Worm (Caenorhabditis elegans): ENCODE measurements around the gene M02E1.4.

Gene M02E1.4

DNA sequence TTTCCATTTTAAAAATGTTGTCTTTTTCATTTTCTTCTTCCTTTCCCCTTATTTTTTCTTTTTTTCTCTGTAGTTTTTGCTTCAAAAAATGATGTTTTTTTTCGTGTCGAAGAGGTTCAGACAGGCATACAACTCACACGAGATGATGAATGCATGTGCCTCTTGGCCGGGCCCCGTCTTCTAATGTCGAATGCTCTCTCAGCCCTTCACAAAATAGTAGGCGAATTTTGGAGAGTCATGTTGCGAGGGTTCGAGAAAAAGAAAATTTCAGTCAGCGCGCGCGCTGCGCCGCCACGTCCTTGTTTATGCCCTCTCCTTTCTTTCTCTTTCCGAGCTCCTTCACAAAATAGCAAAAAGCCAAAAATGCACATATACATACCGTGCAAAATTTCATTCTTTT lies 10.9 kb downstream of the M02E1.4 start:
- TF ChIP-seq ceh-28 (tag; optimal IDR thresholded peaks at IDR 0.05) (no peak), ceh-16 (tag; optimal IDR thresholded peaks at IDR 0.05) (no peak), elt-2 (tag; optimal IDR thresholded peaks at IDR 0.05) (peak; percentile 47), fos-1 (tag; optimal IDR thresholded peaks at IDR 0.05) (no peak), lin-39 (tag; optimal IDR thresholded peaks at IDR 0.05) (peak; percentile 83), pha-4 (tag; optimal IDR thresholded peaks at IDR 0.05) (peak; percentile 20), mdl-1 (tag; optimal IDR thresholded peaks at IDR 0.05) (peak; percentile 85), nhr-237 (tag; optimal IDR thresholded peaks at IDR 0.05) (no peak), skn-1 (tag; optimal IDR thresholded peaks at IDR 0.05) (peak; percentile 18), hmg-11 (tag; optimal IDR thresholded peaks at IDR 0.05) (peak; percentile 59), nhr-11 (tag; optimal IDR thresholded peaks at IDR 0.05) (peak; percentile 21), fkh-10 (GFP tag; optimal IDR thresholded peaks at IDR 0.05) (peak; percentile 79), snpc-4 (tag; optimal IDR thresholded peaks at IDR 0.05) (peak; percentile 25), lsy-12 (tag; optimal IDR thresholded peaks at IDR 0.05) (no peak), eor-1 (tag; optimal IDR thresholded peaks at IDR 0.05) (no peak), ama-1 (optimal IDR thresholded peaks at IDR 0.05) (peak; percentile 34), egl-5 (tag; optimal IDR thresholded peaks at IDR 0.05) (peak; percentile 66), nhr-43 (tag; optimal IDR thresholded peaks at IDR 0.05; ENCODE audit: poor library complexity, severe bottlenecking) (no peak), nfya-1 (tag; optimal IDR thresholded peaks at IDR 0.05; ENCODE audit: insufficient read depth) (peak; percentile 81), lin-15B (tag; optimal IDR thresholded peaks at IDR 0.05) (peak; percentile 71), elt-1 (tag; optimal IDR thresholded peaks at IDR 0.05) (no peak)

DNA sequence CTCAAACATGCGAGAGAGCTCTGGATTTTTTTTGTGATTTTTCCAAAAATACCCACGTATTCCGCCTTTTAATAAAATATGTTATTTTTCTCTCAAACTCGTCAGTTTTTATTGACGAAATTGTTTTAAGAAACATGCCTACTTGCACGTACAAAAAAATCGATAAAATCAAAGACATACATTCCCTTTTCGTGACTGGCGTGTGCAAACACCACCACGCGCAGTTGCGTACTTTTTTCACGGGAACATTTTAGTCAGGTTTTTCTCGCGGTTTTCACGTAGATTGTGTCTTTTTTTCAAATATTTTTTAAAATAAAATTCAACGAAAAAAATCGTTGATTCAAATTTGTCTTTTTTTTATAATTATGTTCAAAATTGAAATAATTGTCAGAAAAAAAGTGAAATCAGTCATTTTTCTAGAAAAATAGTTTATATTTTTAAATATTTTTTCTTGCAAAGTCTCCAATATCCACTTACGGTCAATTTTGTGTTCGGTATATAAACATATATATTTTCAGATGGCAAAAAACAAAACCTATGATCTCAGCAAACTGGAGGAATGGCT lies 12.6 kb downstream of the M02E1.4 start, which contains the start of gene M02E1.1:
TSS of gene M02E1.1 (plus strand) at position 515 of the 565 bp plus-strand sequence.
- TF ChIP-seq fkh-2 (tag; optimal IDR thresholded peaks at IDR 0.05) (no peak), ztf-4 (tag; optimal IDR thresholded peaks at IDR 0.05) (no peak), nhr-67 (tag; optimal IDR thresholded peaks at IDR 0.05) (no peak), nhr-23 (tag; optimal IDR thresholded peaks at IDR 0.05) (peak; percentile 50), daf-12 (tag; optimal IDR thresholded peaks at IDR 0.05) (no peak), pha-4 (tag; optimal IDR thresholded peaks at IDR 0.05) (peak; percentile 47), ama-1 (optimal IDR thresholded peaks at IDR 0.05) (peak; percentile 26), nfya-1 (tag; optimal IDR thresholded peaks at IDR 0.05; ENCODE audit: insufficient read depth) (peak; percentile 36), elt-1 (tag; optimal IDR thresholded peaks at IDR 0.05) (no peak), elt-2 (tag; optimal IDR thresholded peaks at IDR 0.05) (peak; percentile 11), nhr-237 (tag; optimal IDR thresholded peaks at IDR 0.05) (no peak), unc-62 (GFP tag; optimal IDR thresholded peaks at IDR 0.05) (no peak), nhr-28 (tag; optimal IDR thresholded peaks at IDR 0.05) (no peak), nhr-12 (tag; optimal IDR thresholded peaks at IDR 0.05) (no peak), nhr-76 (tag; optimal IDR thresholded peaks at IDR 0.05) (no peak), hmg-11 (tag; optimal IDR thresholded peaks at IDR 0.05) (peak; percentile 46), ceh-28 (tag; optimal IDR thresholded peaks at IDR 0.05) (peak; percentile 76), nhr-25 (tag; optimal IDR thresholded peaks at IDR 0.05) (peak; percentile 9), ceh-82 (tag; optimal IDR thresholded peaks at IDR 0.05) (no peak), ZK546.5 (tag; optimal IDR thresholded peaks at IDR 0.05) (no peak)

DNA sequence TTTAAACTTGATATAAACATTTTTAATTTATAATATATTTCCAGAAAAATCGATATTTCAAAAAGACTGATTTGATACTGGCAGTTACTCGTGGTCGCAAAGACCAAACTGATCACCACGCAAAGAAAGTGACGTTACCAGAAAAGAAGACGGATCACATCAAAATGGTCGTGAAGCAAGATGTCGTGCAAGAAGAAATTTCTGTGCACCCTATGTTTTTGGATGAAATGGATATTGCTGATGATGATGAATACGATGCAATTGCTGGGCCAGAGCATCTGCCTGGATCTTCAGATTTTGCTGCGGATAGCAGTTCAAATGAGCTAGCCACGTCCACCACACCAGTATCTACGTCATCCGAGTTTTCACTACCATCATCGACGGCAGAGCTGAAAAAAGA lies 15.7 kb downstream of the M02E1.4 start:
- TF ChIP-seq nfya-1 (tag; optimal IDR thresholded peaks at IDR 0.05; ENCODE audit: insufficient read depth) (no peak), nhr-237 (tag; optimal IDR thresholded peaks at IDR 0.05) (no peak), elt-3 (tag; optimal IDR thresholded peaks at IDR 0.05) (no peak), ceh-9 (tag; optimal IDR thresholded peaks at IDR 0.05) (no peak), nhr-11 (tag; optimal IDR thresholded peaks at IDR 0.05) (no peak), aly-2 (tag; optimal IDR thresholded peaks at IDR 0.05) (no peak), elt-2 (tag; optimal IDR thresholded peaks at IDR 0.05) (no peak), egl-27 (tag; optimal IDR thresholded peaks at IDR 0.05) (no peak), nhr-23 (tag; optimal IDR thresholded peaks at IDR 0.05) (no peak), elt-1 (tag; optimal IDR thresholded peaks at IDR 0.05) (no peak), ceh-16 (tag; optimal IDR thresholded peaks at IDR 0.05) (no peak), pqm-1 (tag; optimal IDR thresholded peaks at IDR 0.05) (no peak), lsy-12 (tag; optimal IDR thresholded peaks at IDR 0.05) (no peak), snpc-4 (tag; optimal IDR thresholded peaks at IDR 0.05) (no peak), fos-1 (tag; optimal IDR thresholded peaks at IDR 0.05) (no peak), ztf-11 (tag; optimal IDR thresholded peaks at IDR 0.05) (no peak), nhr-77 (tag; optimal IDR thresholded peaks at IDR 0.05) (no peak), jun-1 (tag; optimal IDR thresholded peaks at IDR 0.05) (no peak)

Data from whole organism, L3 larva.